Worm (Caenorhabditis elegans): ENCODE measurements around the gene T03F7.5.

ce11 chrV:11312904-11313303, 14.4 kb upstream of the T03F7.5 start:
- TF ChIP-seq egl-5 (tag; optimal IDR thresholded peaks at IDR 0.05), result no peak
- no peak for TF ChIP-seq ztf-11 (tag; optimal IDR thresholded peaks at IDR 0.05)
- TF ChIP-seq pha-4 (tag; optimal IDR thresholded peaks at IDR 0.05), result no peak
- TF ChIP-seq tbx-2 (tag; optimal IDR thresholded peaks at IDR 0.05), result no peak
- no peak for TF ChIP-seq ZK546.5 (tag; optimal IDR thresholded peaks at IDR 0.05)
